Worm (Caenorhabditis elegans): ENCODE data around the gene ect-2.

DNA sequence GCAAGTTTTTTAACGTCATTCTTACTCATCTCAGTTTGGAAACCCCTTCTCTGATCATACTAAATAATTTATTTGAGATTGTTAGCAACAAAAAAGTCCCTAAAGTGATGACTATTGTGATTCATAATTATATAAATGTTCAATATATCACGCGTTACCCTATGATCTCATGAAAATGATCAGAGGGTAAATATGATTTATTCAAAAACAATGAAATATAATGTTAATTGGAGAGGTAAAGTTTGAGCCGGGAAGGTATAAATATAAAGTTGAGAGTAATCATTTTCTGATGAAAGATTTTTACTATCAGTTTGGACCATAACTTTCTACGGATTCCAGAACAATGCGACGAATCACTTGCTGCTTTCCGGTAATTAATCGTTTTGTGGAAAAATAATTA is 46.7 kb downstream of the ect-2 start, which contains the start of gene C52A11.3:
- TF ChIP-seq skn-1 (tag; optimal IDR thresholded peaks at IDR 0.05) (no peak), C34B4.2 (tag; optimal IDR thresholded peaks at IDR 0.05) (no peak), nhr-76 (tag; optimal IDR thresholded peaks at IDR 0.05) (no peak), fos-1 (tag; optimal IDR thresholded peaks at IDR 0.05) (no peak), lin-13 (GFP tag; optimal IDR thresholded peaks at IDR 0.05) (no peak), nhr-12 (tag; optimal IDR thresholded peaks at IDR 0.05) (no peak), unc-62 (GFP tag; optimal IDR thresholded peaks at IDR 0.05) (no peak), lsy-2 (tag; optimal IDR thresholded peaks at IDR 0.05) (no peak), ama-1 (optimal IDR thresholded peaks at IDR 0.05) (no peak), ztf-4 (tag; optimal IDR thresholded peaks at IDR 0.05) (no peak), elt-3 (tag; optimal IDR thresholded peaks at IDR 0.05) (no peak)

All from whole organism, L1 larva.